Fruit fly (Drosophila melanogaster) S2 (cell line): ENCODE data around the gene Dph5.

Source experiments
- CG8478 ChIP-seq: fragments of >200 bp; optimal IDR thresholded peaks from 2 replicates; lab custom pipeline; 2018
- CTCF ChIP-seq, 2 experiments: fragments of >200 bp; optimal IDR thresholded peaks; 2 replicates each; lab custom pipeline; 2018

DNA sequence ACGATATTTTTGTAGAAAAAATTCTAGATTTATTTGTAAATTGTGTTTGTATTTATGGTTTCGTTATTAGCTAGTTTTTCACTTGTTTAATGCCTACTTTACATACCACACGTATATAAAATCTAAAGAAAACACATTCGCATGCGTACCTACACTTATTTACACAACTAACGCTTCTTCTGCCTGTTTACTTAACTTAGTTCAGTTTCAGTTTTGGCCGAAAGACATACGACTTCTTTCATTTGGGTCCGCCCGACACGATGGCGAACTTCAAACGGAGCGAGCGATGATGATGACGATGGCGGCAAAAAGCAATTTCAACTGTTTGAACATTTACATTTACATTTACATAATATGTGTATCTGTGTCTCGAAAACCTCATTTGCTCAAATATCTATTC, 24.6 kb downstream of the Dph5 start:
- TF ChIP-seq CG8478 (lab: Kevin White, UChicago) (no peak), CTCF (optimal IDR thresholded peaks at IDR 0.05; lab: Kevin White, UChicago) (no peak)
